Fruit fly (Drosophila melanogaster) whole organism, embryonic: ENCODE measurements around the gene smid.
A peak's percentile ranks its signal among the peaks of the same experiment; 100 is the strongest.

ENCODE experiments used
- Ada2b ChIP-seq: fragments of 200-800 bp; sonication (Bioruptor generic); IDR thresholded peaks from 2 replicates; pipeline ENCODE4 v1.3.6; 2022; ENCODE audit warnings: missing biosample characterization, missing genetic modification characterization
- CG10147 ChIP-seq: fragments of 200-800 bp; sonication (Bioruptor generic); optimal IDR thresholded peaks from 2 replicates; lab custom pipeline; 2019; ENCODE audit warnings: missing biosample characterization, mild to moderate bottlenecking, missing genetic modification characterization, moderate library complexity
- CG10209 ChIP-seq: fragments of 200-800 bp; sonication (Bioruptor generic); optimal IDR thresholded peaks from 3 replicates; lab custom pipeline; 2017; ENCODE audit warnings: missing biosample characterization, mild to moderate bottlenecking, missing genetic modification characterization, missing genetic modification reagents
- CG1024 ChIP-seq: fragments of 200-800 bp; sonication (Bioruptor generic); IDR thresholded peaks from 2 replicates; pipeline ENCODE4 v1.3.6; 2022; ENCODE audit warnings: missing biosample characterization, missing genetic modification characterization
- CG10462 ChIP-seq: fragments of 200-800 bp; sonication (Bioruptor generic); optimal IDR thresholded peaks from 2 replicates; lab custom pipeline; 2016; ENCODE audit warnings: missing biosample characterization, missing genetic modification characterization
- CG10979 ChIP-seq: fragments of 200-800 bp; sonication (Bioruptor generic); optimal IDR thresholded peaks from 2 replicates; lab custom pipeline; 2018; ENCODE audit warnings: missing biosample characterization, mild to moderate bottlenecking, missing genetic modification characterization, moderate library complexity
- CG12104 ChIP-seq: fragments of 200-800 bp; sonication (Bioruptor generic); optimal IDR thresholded peaks from 3 replicates; lab custom pipeline; 2016; ENCODE audit warnings: missing biosample characterization, missing genetic modification characterization
- CG13424 ChIP-seq: fragments of 200-800 bp; sonication (Bioruptor generic); optimal IDR thresholded peaks from 2 replicates; lab custom pipeline; 2019; ENCODE audit warnings: missing biosample characterization, mild to moderate bottlenecking, missing genetic modification characterization, moderate library complexity
- CG15011 ChIP-seq: fragments of 200-800 bp; sonication (Bioruptor generic); optimal IDR thresholded peaks from 3 replicates; lab custom pipeline; 2018; ENCODE audit warnings: missing biosample characterization, mild to moderate bottlenecking, missing genetic modification characterization
- CG15269 ChIP-seq: fragments of 200-800 bp; sonication (Bioruptor generic); optimal IDR thresholded peaks from 2 replicates; lab custom pipeline; 2018; ENCODE audit warnings: missing biosample characterization, mild to moderate bottlenecking, missing genetic modification characterization, moderate library complexity
- CG16815 ChIP-seq: fragments of 200-800 bp; sonication (Bioruptor generic); optimal IDR thresholded peaks from 3 replicates; lab custom pipeline; 2017; ENCODE audit warnings: missing biosample characterization, mild to moderate bottlenecking, missing genetic modification characterization
- CG17912 ChIP-seq: fragments of 200-800 bp; sonication (Bioruptor generic); optimal IDR thresholded peaks from 2 replicates; lab custom pipeline; 2018; ENCODE audit warnings: missing biosample characterization, mild to moderate bottlenecking, missing genetic modification characterization
- CG2120 ChIP-seq: fragments of 200-800 bp; sonication (Bioruptor generic); optimal IDR thresholded peaks from 3 replicates; lab custom pipeline; 2016; ENCODE audit warnings: missing biosample characterization, missing genetic modification characterization
- CG34376 ChIP-seq: fragments of 200-800 bp; sonication (Bioruptor generic); optimal IDR thresholded peaks from 2 replicates; lab custom pipeline; 2018; ENCODE audit warnings: missing biosample characterization, mild to moderate bottlenecking, missing genetic modification characterization
- CG3726 ChIP-seq: fragments of 200-800 bp; sonication (Bioruptor generic); IDR thresholded peaks from 3 replicates; pipeline ENCODE4, ENCODE4 v1.3.6; 2022; ENCODE audit warnings: missing biosample characterization, missing genetic modification characterization
- CG4282 ChIP-seq: fragments of 200-800 bp; sonication (Bioruptor generic); optimal IDR thresholded peaks from 2 replicates; lab custom pipeline; 2016; ENCODE audit warnings: missing biosample characterization, missing genetic modification characterization
- CG4404 ChIP-seq: fragments of 200-800 bp; sonication (Bioruptor generic); IDR thresholded peaks from 2 replicates; pipeline ENCODE4 v1.3.6; 2022; ENCODE audit warnings: missing biosample characterization, missing genetic modification characterization
- CG4854 ChIP-seq: fragments of 200-800 bp; sonication (Bioruptor generic); optimal IDR thresholded peaks from 2 replicates; lab custom pipeline; 2016; ENCODE audit warnings: missing biosample characterization, missing genetic modification characterization, inconsistent platforms
- D19A ChIP-seq: fragments of 200-800 bp; optimal IDR thresholded peaks from 3 replicates; lab custom pipeline; 2019; ENCODE audit warnings: missing biosample characterization, mild to moderate bottlenecking, missing genetic modification characterization, moderate library complexity
- E2f1 ChIP-seq: fragments of 200-800 bp; sonication (Bioruptor generic); IDR thresholded peaks from 2 replicates; pipeline ENCODE4 v1.3.6; 2022; ENCODE audit warnings: missing biosample characterization, missing genetic modification characterization
- E2f2 ChIP-seq: fragments of 200-800 bp; sonication (Bioruptor generic); IDR thresholded peaks from 2 replicates; pipeline ENCODE4 v1.3.6; 2022; ENCODE audit warnings: missing biosample characterization, missing genetic modification characterization
- ERR ChIP-seq: fragments of 200-800 bp; sonication (Bioruptor generic); optimal IDR thresholded peaks from 2 replicates; lab custom pipeline; 2016; ENCODE audit warnings: missing biosample characterization, missing genetic modification characterization
- Gsc ChIP-seq: fragments of 200-800 bp; sonication (Bioruptor generic); IDR thresholded peaks from 2 replicates; pipeline ENCODE4 v1.3.6; 2022; ENCODE audit warnings: missing biosample characterization, missing genetic modification characterization
- Gug ChIP-seq: fragments of 200-800 bp; sonication (Bioruptor generic); IDR thresholded peaks from 4 replicates; pipeline ENCODE4 v1.3.6; 2022; ENCODE audit warnings: missing biosample characterization, missing genetic modification characterization
- Lhr ChIP-seq: fragments of 200-800 bp; sonication (Bioruptor generic); optimal IDR thresholded peaks from 3 replicates; lab custom pipeline; 2017; ENCODE audit warnings: mild to moderate bottlenecking, missing biosample characterization, missing genetic modification reagents, missing genetic modification characterization
- Med ChIP-seq: fragments of 200-800 bp; sonication (Bioruptor generic); peaks from one replicate; lab custom pipeline; 2016; ENCODE audit warnings: missing biosample characterization, missing genetic modification characterization, mild to moderate bottlenecking, inconsistent platforms, moderate library complexity
- Oli ChIP-seq: fragments of 200-800 bp; sonication (Bioruptor generic); optimal IDR thresholded peaks from 2 replicates; lab custom pipeline; 2018; ENCODE audit warnings: missing biosample characterization, mild to moderate bottlenecking, missing genetic modification characterization, moderate library complexity
- PHDP ChIP-seq: fragments of 200-800 bp; sonication (Bioruptor generic); optimal IDR thresholded peaks from 3 replicates; lab custom pipeline; 2018; ENCODE audit warnings: missing biosample characterization, mild to moderate bottlenecking, missing genetic modification characterization, moderate library complexity
- Rx ChIP-seq: fragments of 200-800 bp; sonication (Bioruptor generic); IDR thresholded peaks from 2 replicates; pipeline ENCODE4 v1.3.6; 2022; ENCODE audit warnings: missing biosample characterization, missing genetic modification characterization
- Sox102F ChIP-seq: fragments of 200-800 bp; sonication (Bioruptor generic); optimal IDR thresholded peaks from 2 replicates; lab custom pipeline; 2018; ENCODE audit warnings: missing biosample characterization, mild to moderate bottlenecking, missing genetic modification characterization, moderate library complexity
- TFAM ChIP-seq: fragments of 200-800 bp; sonication (Bioruptor generic); optimal IDR thresholded peaks from 2 replicates; lab custom pipeline; 2017; ENCODE audit warnings: missing biosample characterization, missing genetic modification characterization, inconsistent platforms
- Taf1 ChIP-seq: fragments of 200-800 bp; sonication (Bioruptor generic); IDR thresholded peaks from 2 replicates; pipeline ENCODE4 v1.3.6; 2022; ENCODE audit warnings: missing biosample characterization, missing genetic modification characterization
- Usf ChIP-seq: fragments of 200-800 bp; sonication (Bioruptor generic); optimal IDR thresholded peaks from 2 replicates; lab custom pipeline; 2017; ENCODE audit warnings: missing genotype, missing biosample characterization, missing genetic modification characterization
- Xbp1 ChIP-seq: fragments of 200-800 bp; sonication (Bioruptor generic); optimal IDR thresholded peaks from 3 replicates; lab custom pipeline; 2016; ENCODE audit warnings: missing biosample characterization, mild to moderate bottlenecking, missing genetic modification characterization
- ap ChIP-seq: fragments of 200-800 bp; sonication (Bioruptor generic); IDR thresholded peaks from 2 replicates; pipeline ENCODE4 v1.3.6; 2022; ENCODE audit warnings: missing biosample characterization, missing genetic modification characterization
- az2 ChIP-seq: fragments of 200-800 bp; sonication (Bioruptor generic); optimal IDR thresholded peaks from 3 replicates; lab custom pipeline; 2016; ENCODE audit warnings: missing biosample characterization, missing genetic modification characterization
- chinmo ChIP-seq: fragments of 200-800 bp; sonication (Bioruptor generic); IDR thresholded peaks from 4 replicates; pipeline ENCODE4 v1.3.6; 2022; ENCODE audit warnings: missing biosample characterization, missing genetic modification characterization; ENCODE audit not compliant: partially characterized antibody
- chm ChIP-seq: fragments of 200-800 bp; sonication (Bioruptor generic); IDR thresholded peaks from 2 replicates; pipeline ENCODE4 v1.3.6; 2022; ENCODE audit warnings: missing biosample characterization, missing genetic modification characterization
- dmrt99B ChIP-seq: fragments of 200-800 bp; sonication (Bioruptor generic); optimal IDR thresholded peaks from 2 replicates; lab custom pipeline; 2018; ENCODE audit warnings: missing biosample characterization, mild to moderate bottlenecking, missing genetic modification characterization, moderate library complexity
- emc ChIP-seq: fragments of 200-800 bp; sonication (Bioruptor generic); optimal IDR thresholded peaks from 2 replicates; lab custom pipeline; 2016; ENCODE audit warnings: missing biosample characterization, missing genetic modification characterization
- en ChIP-seq: fragments of 200-800 bp; sonication (Bioruptor generic); optimal IDR thresholded peaks from 2 replicates; lab custom pipeline; 2016; ENCODE audit warnings: missing biosample characterization, missing genetic modification characterization
- eyg ChIP-seq: fragments of 200-800 bp; sonication (Bioruptor generic); optimal IDR thresholded peaks from 3 replicates; lab custom pipeline; 2016; ENCODE audit warnings: missing biosample characterization, missing genetic modification characterization
- fd96Cb ChIP-seq: fragments of 200-800 bp; sonication (Bioruptor generic); optimal IDR thresholded peaks from 2 replicates; lab custom pipeline; 2018; ENCODE audit warnings: missing biosample characterization, mild to moderate bottlenecking, missing genetic modification characterization, moderate library complexity
- nau ChIP-seq: fragments of 200-800 bp; sonication (Bioruptor generic); optimal IDR thresholded peaks from 3 replicates; lab custom pipeline; 2017; ENCODE audit warnings: missing biosample characterization, mild to moderate bottlenecking, missing genetic modification characterization, missing genetic modification reagents
- pho ChIP-seq: fragments of 200-800 bp; sonication (Bioruptor generic); optimal IDR thresholded peaks from 2 replicates; lab custom pipeline; 2016; ENCODE audit warnings: missing biosample characterization, missing genetic modification characterization
- pros ChIP-seq: fragments of 200-800 bp; sonication (Bioruptor generic); optimal IDR thresholded peaks from 3 replicates; lab custom pipeline; 2019; ENCODE audit warnings: missing biosample characterization, mild to moderate bottlenecking, missing genetic modification characterization, moderate library complexity
- shn ChIP-seq: fragments of 200-800 bp; sonication (Bioruptor generic); optimal IDR thresholded peaks from 3 replicates; lab custom pipeline; 2016; ENCODE audit warnings: missing biosample characterization, missing genetic modification characterization
- sisA ChIP-seq: fragments of 200-800 bp; sonication (Bioruptor generic); IDR thresholded peaks from 2 replicates; pipeline ENCODE4 v1.3.6; 2022; ENCODE audit warnings: missing biosample characterization, missing genetic modification characterization
- ssp ChIP-seq: fragments of 200-800 bp; sonication (Bioruptor generic); IDR thresholded peaks from 2 replicates; pipeline ENCODE4 v1.3.6; 2022; ENCODE audit warnings: missing biosample characterization, missing genetic modification characterization
- tio ChIP-seq: fragments of 200-800 bp; sonication (Bioruptor generic); optimal IDR thresholded peaks from 2 replicates; lab custom pipeline; 2017; ENCODE audit warnings: missing biosample characterization, missing genetic modification characterization, inconsistent platforms
- tna ChIP-seq: fragments of 200-800 bp; sonication (Bioruptor generic); IDR thresholded peaks from 2 replicates; pipeline ENCODE4 v1.3.6; 2022; ENCODE audit warnings: missing biosample characterization, missing genetic modification characterization; ENCODE audit not compliant: partially characterized antibody
- ttk ChIP-seq: fragments of 200-800 bp; sonication (Bioruptor generic); IDR thresholded peaks from 2 replicates; pipeline ENCODE4 v2.1.2; 2022; ENCODE audit warnings: missing biosample characterization, missing genetic modification characterization

The smid gene

dm6 chr3L:7344965-7345427 lies 36.4 kb upstream of the smid start, which contains the start of gene Cln7 (continued):
- TF ChIP-seq eyg (GFP tag; lab: Kevin White, UChicago) (no peak), Lhr (GFP tag; lab: Kevin White, UChicago) (no peak), ttk (no peak), tio (no peak), Gug (GFP tag; lab: Robert Waterston, UW) (no peak), en (GFP tag; lab: Kevin White, UChicago) (no peak), CG16815 (GFP tag; lab: Kevin White, UChicago) (no peak), CG15269 (peak; percentile 26), Med (GFP tag; lab: Kevin White, UChicago) (peak; percentile 92), shn (GFP tag; lab: Kevin White, UChicago) (no peak), pros (peak; percentile 64), E2f2 (GFP tag; lab: Robert Waterston, UW) (peak; percentile 42; the same call in 1 of the 2 replicates), ap (GFP tag; lab: Robert Waterston, UW) (peak; percentile 49; the same call in 1 of the 2 replicates), CG12104 (GFP tag; lab: Kevin White, UChicago) (no peak), CG17912 (GFP tag; lab: Kevin White, UChicago) (peak; percentile 50), E2f1 (no peak), CG4854 (no peak), CG10462 (GFP tag; lab: Kevin White, UChicago) (no peak), nau (GFP tag; lab: Kevin White, UChicago) (no peak), Xbp1 (GFP tag; lab: Kevin White, UChicago) (no peak), chinmo (peak; percentile 87; the same call in 2 of the 4 replicates), emc (GFP tag; lab: Kevin White, UChicago) (no peak), Sox102F (GFP tag; lab: Kevin White, UChicago) (no peak), CG2120 (peak; percentile 2), Usf (GFP tag; lab: Kevin White, UChicago) (no peak), sisA (GFP tag; lab: Robert Waterston, UW) (no peak), Ada2b (GFP tag; lab: Robert Waterston, UW) (no peak), tna (GFP tag; lab: Robert Waterston, UW) (peak; percentile 57; the same call in 1 of the 2 replicates), ERR (GFP tag; lab: Kevin White, UChicago) (peak; percentile 22), D19A (tag; lab: Kevin White, UChicago) (peak; percentile 28), az2 (GFP tag; lab: Kevin White, UChicago) (no peak), CG3726 (GFP tag; lab: Robert Waterston, UW) (no peak), CG10209 (GFP tag; lab: Kevin White, UChicago) (no peak), CG4282 (no peak), CG13424 (tag; lab: Kevin White, UChicago) (peak; percentile 20), chm (peak; percentile 79), dmrt99B (tag; lab: Kevin White, UChicago) (no peak), Oli (tag; lab: Kevin White, UChicago) (no peak), CG34376 (peak; percentile 69), fd96Cb (no peak), Gsc (no peak), pho (GFP tag; lab: Kevin White, UChicago) (no peak), CG15011 (GFP tag; lab: Kevin White, UChicago) (no peak), TFAM (GFP tag; lab: Kevin White, UChicago) (no peak), CG4404 (GFP tag; lab: Robert Waterston, UW) (no peak), CG10979 (tag; lab: Kevin White, UChicago) (peak; percentile 53), CG10147 (GFP tag; lab: Kevin White, UChicago) (peak; percentile 42), Taf1 (GFP tag; lab: Robert Waterston, UW) (no peak), Rx (no peak), ssp (GFP tag; lab: Robert Waterston, UW) (no peak), PHDP (peak; percentile 50), CG1024 (GFP tag; lab: Robert Waterston, UW) (no peak)
